Worm (Caenorhabditis elegans) whole organism, L1 larva: Measurements from ENCODE around the gene F11D11.22.

Experiments used
- ceh-82 ChIP-seq, 3 experiments: fragments of 150-350 bp in 1 of 3; sonication (generic microtip) in 2 of 3; optimal IDR thresholded peaks; 2 replicates each; lab custom pipeline; 2014 to 2017; ENCODE audit warnings: missing biosample characterization in 3 of 3, missing genetic modification characterization in 3 of 3
- efl-1 ChIP-seq, 4 experiments: fragments of 150-350 bp; optimal IDR thresholded peaks in 3 of 4; peaks in 1 of 4; 1 replicate in 1 of 4; 2 replicates in 3 of 4; lab custom pipeline; 2014; ENCODE audit warnings: missing biosample characterization in 2 of 4, missing genetic modification characterization in 2 of 4, missing genetic modification reagents in 2 of 4
- fos-1 ChIP-seq: fragments of 150-350 bp; optimal IDR thresholded peaks from 2 replicates; lab custom pipeline; 2014; ENCODE audit warnings: missing biosample characterization, missing genetic modification characterization
- hpl-2 ChIP-seq: fragments of 150-350 bp; optimal IDR thresholded peaks from 2 replicates; lab custom pipeline; 2014; ENCODE audit warnings: missing biosample characterization, missing genetic modification reagents, missing genetic modification characterization
- lin-39 ChIP-seq: fragments of 150-350 bp; optimal IDR thresholded peaks from 2 replicates; lab custom pipeline; 2014; ENCODE audit warnings: missing biosample characterization, missing genetic modification reagents, missing genetic modification characterization
- nhr-237 ChIP-seq: fragments of 150-350 bp; optimal IDR thresholded peaks from 2 replicates; lab custom pipeline; 2014; ENCODE audit warnings: missing biosample characterization, missing genetic modification characterization
- sptf-1 ChIP-seq: fragments of 150-350 bp; optimal IDR thresholded peaks from 2 replicates; lab custom pipeline; 2014; ENCODE audit warnings: missing biosample characterization, missing genetic modification characterization
- tbx-2 ChIP-seq: sonication (generic microtip); optimal IDR thresholded peaks from 2 replicates; lab custom pipeline; 2016; ENCODE audit warnings: missing genetic modification characterization, missing compliant biosample characterization
- tlp-1 ChIP-seq: fragments of 150-350 bp; optimal IDR thresholded peaks from 2 replicates; lab custom pipeline; 2014; ENCODE audit warnings: missing biosample characterization, missing genetic modification characterization

DNA sequence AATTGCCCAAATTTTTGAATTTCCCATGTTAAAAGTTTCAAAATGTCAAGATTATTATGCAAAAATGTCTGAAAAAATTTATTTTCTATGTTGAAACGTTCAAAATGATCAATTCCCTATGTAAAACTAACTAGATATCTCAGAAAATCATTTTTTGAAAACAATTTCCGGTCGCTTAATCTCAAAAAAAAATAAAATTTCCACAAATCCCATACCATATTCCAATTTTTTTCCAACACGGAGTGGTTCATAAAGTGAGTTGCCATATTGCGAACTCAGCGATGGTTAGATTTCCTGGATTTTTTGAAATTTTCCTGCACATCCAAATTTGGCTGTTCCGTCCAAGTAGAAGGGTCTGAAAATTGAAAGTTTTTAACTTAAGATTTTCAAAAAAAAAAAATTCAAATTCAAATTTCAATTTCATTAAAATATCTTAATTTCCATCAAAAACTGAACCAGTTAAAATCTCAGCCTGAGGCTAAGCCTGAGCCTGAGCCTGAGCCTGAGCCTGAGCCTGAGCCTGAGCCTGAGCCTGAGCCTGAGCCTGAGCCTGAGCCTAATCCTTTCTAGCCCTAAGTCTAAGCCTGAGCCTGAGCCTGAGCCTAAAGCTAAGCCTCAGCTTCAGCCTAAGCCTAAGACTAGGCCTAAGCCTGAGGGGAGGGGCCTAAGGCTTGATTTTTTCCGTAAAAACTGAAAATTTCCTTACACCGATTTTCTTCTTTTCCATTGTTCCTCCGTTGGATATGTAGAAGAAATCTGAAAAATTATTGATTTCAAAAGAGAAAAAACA, 39.4 kb upstream of the F11D11.22 start:
- no peak for TF ChIP-seq nhr-237
- no peak for TF ChIP-seq fos-1
- TF ChIP-seq sptf-1 = peak; percentile 100
- no peak for TF ChIP-seq tlp-1 (tag; lab: Kevin White, UChicago)
- no peak for TF ChIP-seq lin-39 (tag; lab: Kevin White, UChicago)
- TF ChIP-seq hpl-2 (GFP tag; lab: Kevin White, UChicago) = no peak
- no peak for TF ChIP-seq ceh-82 (tag; optimal IDR thresholded peaks at IDR 0.05; lab: Kevin White, UChicago)
- TF ChIP-seq tbx-2 (tag; lab: Kevin White, UChicago) = no peak
- no peak for TF ChIP-seq efl-1 (optimal IDR thresholded peaks at IDR 0.05; lab: Kevin White, UChicago)
- TF ChIP-seq efl-1 (GFP tag; optimal IDR thresholded peaks at IDR 0.05 in 1 of 2; lab: Kevin White, UChicago) = peak in 1 of 2 experiments; percentile 64
